Worm (Caenorhabditis elegans) whole organism, young adult: ENCODE data around the gene Y108G3AL.2.

Experiments used
- B0261.1 ChIP-seq: sonication (generic microtip); optimal IDR thresholded peaks from 2 replicates; lab custom pipeline; 2016; ENCODE audit warnings: mild to moderate bottlenecking, missing genetic modification characterization, moderate library complexity, missing compliant biosample characterization
- F23B12.7 ChIP-seq: sonication (generic microtip); optimal IDR thresholded peaks from 2 replicates; lab custom pipeline; 2017; ENCODE audit warnings: missing genetic modification characterization, mild to moderate bottlenecking, missing compliant biosample characterization, antibody characterized with exemption, moderate library complexity; ENCODE audit not compliant: insufficient read depth
- F33H1.4 ChIP-seq: fragments of 200-800 bp; sonication (Bioruptor generic); IDR thresholded peaks from 2 replicates; pipeline ENCODE4 v1.3.6; 2022; ENCODE audit warnings: missing genetic modification reagents, missing genetic modification characterization, missing compliant biosample characterization
- F57C9.4 ChIP-seq: sonication (generic microtip); optimal IDR thresholded peaks from 2 replicates; lab custom pipeline; 2017; ENCODE audit warnings: mild to moderate bottlenecking, missing genetic modification characterization, missing compliant biosample characterization
- Y53G8AR.9 ChIP-seq: fragments of 200-800 bp; sonication (Bioruptor generic); conservative IDR thresholded peaks from 2 replicates; pipeline ENCODE4 v1.3.6; 2022; ENCODE audit warnings: missing genetic modification reagents, missing genetic modification characterization, missing compliant biosample characterization
- Y67H2A.10 ChIP-seq: fragments of 200-800 bp; sonication (Bioruptor generic); conservative IDR thresholded peaks from 2 replicates; pipeline ENCODE4 v1.3.6; 2022; ENCODE audit warnings: missing genetic modification reagents, missing genetic modification characterization, missing compliant biosample characterization
- ZK185.1 ChIP-seq: sonication (generic microtip); optimal IDR thresholded peaks from 2 replicates; lab custom pipeline; 2016; ENCODE audit warnings: mild to moderate bottlenecking, missing genetic modification characterization, missing compliant biosample characterization; ENCODE audit not compliant: poor library complexity, severe bottlenecking
- attf-5 ChIP-seq: fragments of 200-800 bp; sonication (Bioruptor generic); optimal IDR thresholded peaks from 2 replicates; lab custom pipeline; 2018; ENCODE audit warnings: mild to moderate bottlenecking, missing genetic modification characterization, missing compliant biosample characterization
- bed-2 ChIP-seq: fragments of 200-800 bp; sonication (Bioruptor generic); IDR thresholded peaks from 2 replicates; pipeline ENCODE4 v1.3.6; 2022; ENCODE audit warnings: missing genetic modification reagents, missing genetic modification characterization, missing compliant biosample characterization
- cebp-1 ChIP-seq, 2 experiments: fragments of 200-800 bp in 1 of 2; sonication (Bioruptor generic) in 1 of 2; sonication (generic microtip) in 1 of 2; IDR thresholded peaks in 1 of 2; optimal IDR thresholded peaks in 1 of 2; 2 replicates each; pipeline versions ENCODE4 v1.3.6 to Lab custom; 2017 to 2022; ENCODE audit warnings: missing compliant biosample characterization in 2 of 2, missing genetic modification characterization in 2 of 2, mild to moderate bottlenecking in 1 of 2, missing genetic modification reagents in 1 of 2, moderate library complexity in 1 of 2
- efl-1 ChIP-seq: fragments of 150-350 bp; optimal IDR thresholded peaks from 2 replicates; lab custom pipeline; 2014; ENCODE audit warnings: missing biosample characterization, missing genetic modification reagents, missing genetic modification characterization
- egl-18 ChIP-seq: fragments of 200-800 bp; sonication (Bioruptor generic); IDR thresholded peaks from 2 replicates; pipeline ENCODE4 v1.3.6; 2022; ENCODE audit warnings: missing genetic modification reagents, missing genetic modification characterization, missing compliant biosample characterization
- egl-44 ChIP-seq: fragments of 200-800 bp; sonication (Bioruptor generic); IDR thresholded peaks from 2 replicates; pipeline ENCODE4 v1.3.6; 2022; ENCODE audit warnings: missing genetic modification reagents, missing genetic modification characterization, missing compliant biosample characterization
- ets-4 ChIP-seq: fragments of 200-800 bp; sonication (Bioruptor generic); optimal IDR thresholded peaks from 2 replicates; lab custom pipeline; 2018; ENCODE audit warnings: mild to moderate bottlenecking, missing genetic modification characterization, missing compliant biosample characterization
- gei-17 ChIP-seq: fragments of 200-800 bp; sonication (Bioruptor generic); optimal IDR thresholded peaks from 2 replicates; lab custom pipeline; 2018; ENCODE audit warnings: mild to moderate bottlenecking, missing genetic modification characterization, missing compliant biosample characterization
- hlh-26 ChIP-seq: fragments of 200-800 bp; sonication (Bioruptor generic); conservative IDR thresholded peaks from 2 replicates; pipeline ENCODE4 v1.3.6; 2022; ENCODE audit warnings: missing genetic modification reagents, missing genetic modification characterization, missing compliant biosample characterization
- hmg-20 ChIP-seq: fragments of 200-800 bp; sonication (Bioruptor generic); IDR thresholded peaks from 2 replicates; pipeline ENCODE4 v1.3.6; 2022; ENCODE audit warnings: missing genetic modification reagents, missing genetic modification characterization, missing compliant biosample characterization
- hsf-1 ChIP-seq: fragments of 200-800 bp; sonication (Bioruptor generic); IDR thresholded peaks from 2 replicates; pipeline ENCODE4 v1.3.6; 2022; ENCODE audit warnings: missing genetic modification reagents, missing genetic modification characterization, missing compliant biosample characterization
- lin-35 ChIP-seq, 3 experiments: fragments of 150-350 bp in 2 of 3; sonication (generic microtip) in 1 of 3; optimal IDR thresholded peaks; 2 replicates each; lab custom pipeline; 2014 to 2018; ENCODE audit warnings: missing biosample characterization in 3 of 3, missing genetic modification characterization in 3 of 3, missing genetic modification reagents in 3 of 3
- lin-40 ChIP-seq: sonication (generic microtip); optimal IDR thresholded peaks from 2 replicates; lab custom pipeline; 2016; ENCODE audit warnings: missing genetic modification characterization, mild to moderate bottlenecking, missing compliant biosample characterization, missing genotype, missing genetic modification reagents
- lsl-1 ChIP-seq: fragments of 200-800 bp; sonication (Bioruptor generic); optimal IDR thresholded peaks from 2 replicates; lab custom pipeline; 2018; ENCODE audit warnings: mild to moderate bottlenecking, missing genetic modification characterization, moderate library complexity, missing compliant biosample characterization
- mel-28 ChIP-seq: sonication (generic microtip); optimal IDR thresholded peaks from 2 replicates; lab custom pipeline; 2016; ENCODE audit warnings: borderline replicate concordance, mild to moderate bottlenecking, missing genetic modification characterization, missing compliant biosample characterization
- mes-4 ChIP-seq: sonication (generic microtip); optimal IDR thresholded peaks from 2 replicates; lab custom pipeline; 2016; ENCODE audit warnings: missing genotype, missing genetic modification characterization, missing compliant biosample characterization
- nfya-1 ChIP-seq: sonication (generic microtip); optimal IDR thresholded peaks from 2 replicates; lab custom pipeline; 2017; ENCODE audit warnings: antibody characterized with exemption, missing compliant biosample characterization, missing genetic modification characterization, borderline replicate concordance; ENCODE audit not compliant: insufficient read depth
- nhr-80 ChIP-seq: sonication (generic microtip); optimal IDR thresholded peaks from 2 replicates; lab custom pipeline; 2016; ENCODE audit warnings: missing genetic modification characterization, missing compliant biosample characterization
- nhr-90 ChIP-seq: sonication (generic microtip); optimal IDR thresholded peaks from 2 replicates; lab custom pipeline; 2016; ENCODE audit warnings: missing genotype, mild to moderate bottlenecking, missing genetic modification characterization, missing compliant biosample characterization
- pbrm-1 ChIP-seq: fragments of 200-800 bp; sonication (Bioruptor generic); IDR thresholded peaks from 2 replicates; pipeline ENCODE4 v1.3.6; 2022; ENCODE audit warnings: missing genetic modification reagents, missing genetic modification characterization, missing compliant biosample characterization
- rec-8 ChIP-seq, 2 experiments: sonication (generic microtip); optimal IDR thresholded peaks; 2 replicates each; lab custom pipeline; 2016; ENCODE audit warnings: mild to moderate bottlenecking in 2 of 2, missing genetic modification characterization in 2 of 2, missing genetic modification reagents in 2 of 2, missing genotype in 2 of 2, missing biosample characterization in 1 of 2, missing compliant biosample characterization in 1 of 2, moderate library complexity in 1 of 2
- snpc-4 ChIP-seq, 5 experiments: fragments of 150-350 bp in 1 of 5; sonication (generic microtip) in 4 of 5; optimal IDR thresholded peaks; 2 replicates each; lab custom pipeline; 2014 to 2018; ENCODE audit warnings: missing genetic modification characterization in 5 of 5, missing biosample characterization in 3 of 5, antibody characterized with exemption in 2 of 5, mild to moderate bottlenecking in 2 of 5, missing compliant biosample characterization in 2 of 5, missing genotype in 2 of 5, moderate library complexity in 2 of 5, missing genetic modification reagents in 1 of 5
- tbp1 ChIP-seq: fragments of 200-800 bp; sonication (Bioruptor generic); optimal IDR thresholded peaks from 2 replicates; lab custom pipeline; 2018; ENCODE audit warnings: mild to moderate bottlenecking, missing genetic modification characterization, missing compliant biosample characterization
- tbx-9 ChIP-seq: sonication (generic microtip); optimal IDR thresholded peaks from 2 replicates; lab custom pipeline; 2016; ENCODE audit warnings: borderline replicate concordance, missing genetic modification characterization, inconsistent platforms, missing compliant biosample characterization
- unc-62 ChIP-seq: fragments of 150-350 bp; optimal IDR thresholded peaks from 2 replicates; lab custom pipeline; 2014; ENCODE audit warnings: missing biosample characterization, missing genetic modification reagents, missing genetic modification characterization
- ztf-18 ChIP-seq: sonication (generic microtip); optimal IDR thresholded peaks from 2 replicates; lab custom pipeline; 2016; ENCODE audit warnings: missing genotype, mild to moderate bottlenecking, missing genetic modification characterization, missing compliant biosample characterization
- ztf-6 ChIP-seq: fragments of 200-800 bp; sonication (Bioruptor generic); IDR thresholded peaks from 2 replicates; pipeline ENCODE4 v1.3.6; 2022; ENCODE audit warnings: missing genetic modification reagents, missing genetic modification characterization, missing compliant biosample characterization

Gene Y108G3AL.2

DNA sequence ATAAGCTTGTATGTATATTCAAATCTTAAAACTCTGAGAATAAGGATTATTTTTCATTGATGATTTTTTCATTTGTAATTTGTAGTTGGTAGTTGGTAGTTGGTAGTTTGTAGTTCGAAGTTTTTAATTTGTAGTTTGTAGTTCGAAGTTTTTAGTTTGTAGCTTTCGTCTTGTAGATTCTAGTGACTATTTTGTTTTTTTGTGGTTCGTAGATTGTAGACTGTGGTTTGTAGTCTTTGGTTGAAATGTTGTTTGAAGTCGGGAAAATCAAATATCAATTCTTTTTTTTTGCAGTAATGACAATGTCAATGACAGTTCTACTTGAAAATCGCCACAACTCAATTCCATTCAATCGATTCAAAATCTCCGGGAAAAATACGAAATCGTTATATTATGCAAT is 21.1 kb upstream of the Y108G3AL.2 start:
- TF ChIP-seq egl-18 (GFP tag; lab: Robert Waterston, UW), result no peak
- no peak for TF ChIP-seq ets-4
- TF ChIP-seq lin-35 (GFP tag; optimal IDR thresholded peaks at IDR 0.05; lab: Kevin White, UChicago), result no peak
- TF ChIP-seq B0261.1, result no peak
- TF ChIP-seq hlh-26 (GFP tag; lab: Robert Waterston, UW), result no peak
- TF ChIP-seq egl-44 (GFP tag; lab: Robert Waterston, UW), result no peak
- no peak for TF ChIP-seq lsl-1 (GFP tag; lab: Kevin White, UChicago)
- TF ChIP-seq tbp1 (GFP tag; lab: Kevin White, UChicago), result no peak
- TF ChIP-seq lin-40, result no peak
- TF ChIP-seq Y53G8AR.9 (GFP tag; lab: Robert Waterston, UW), result no peak
- no peak for TF ChIP-seq nhr-80
- no peak for TF ChIP-seq nhr-90 (tag; lab: Kevin White, UChicago)
- no peak for TF ChIP-seq rec-8 (tag; optimal IDR thresholded peaks at IDR 0.05; lab: Kevin White, UChicago)
- TF ChIP-seq Y67H2A.10 (GFP tag; lab: Robert Waterston, UW), result no peak
- no peak for TF ChIP-seq mel-28
- TF ChIP-seq hsf-1 (GFP tag; lab: Robert Waterston, UW), result no peak
- no peak for TF ChIP-seq F57C9.4 (tag; lab: Kevin White, UChicago)
- TF ChIP-seq cebp-1 (GFP tag; IDR thresholded peaks at IDR 0.05; lab: Robert Waterston, UW), result no peak
- no peak for TF ChIP-seq cebp-1 (tag; optimal IDR thresholded peaks at IDR 0.05; lab: Kevin White, UChicago)
- no peak for TF ChIP-seq hmg-20 (GFP tag; lab: Robert Waterston, UW)
- TF ChIP-seq efl-1 (GFP tag; lab: Kevin White, UChicago), result no peak

ce11 chrV:150059-150458 is 16.7 kb upstream of the Y108G3AL.2 start:
- TF ChIP-seq nfya-1 (tag; lab: Kevin White, UChicago) (no peak), gei-17 (GFP tag; lab: Kevin White, UChicago) (no peak), bed-2 (GFP tag; lab: Robert Waterston, UW) (no peak), tbx-9 (tag; lab: Kevin White, UChicago) (no peak), B0261.1 (no peak), snpc-4 (GFP tag; optimal IDR thresholded peaks at IDR 0.05; lab: Kevin White, UChicago) (no peak), snpc-4 (tag; optimal IDR thresholded peaks at IDR 0.05; lab: Kevin White, UChicago) (no peak), pbrm-1 (GFP tag; lab: Robert Waterston, UW) (no peak), mes-4 (tag; lab: Kevin White, UChicago) (no peak), tbp1 (GFP tag; lab: Kevin White, UChicago) (no peak), unc-62 (GFP tag; lab: Kevin White, UChicago) (no peak), F23B12.7 (tag; lab: Kevin White, UChicago) (no peak), attf-5 (GFP tag; lab: Kevin White, UChicago) (no peak), ztf-18 (tag; lab: Kevin White, UChicago) (no peak), ZK185.1 (tag; lab: Kevin White, UChicago) (no peak), ztf-6 (no peak)

DNA sequence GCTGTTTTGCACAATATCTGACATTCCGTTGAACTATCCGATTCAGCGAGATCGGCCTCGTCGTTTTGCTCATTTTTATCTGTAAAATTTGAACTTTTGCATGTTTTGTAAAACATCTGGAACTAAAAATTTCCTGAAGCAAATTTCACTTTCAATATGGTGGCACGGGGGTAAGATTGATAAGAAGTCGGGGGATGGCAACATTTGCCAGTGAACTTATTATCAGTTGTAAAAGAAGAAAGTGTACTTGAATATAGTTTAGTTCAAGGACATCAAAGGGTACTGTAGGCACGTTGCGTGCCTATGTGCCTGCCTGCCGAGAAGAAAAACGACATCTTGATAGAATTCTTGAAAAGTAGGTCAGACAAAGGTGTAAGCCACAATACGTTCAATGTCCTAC is 15.5 kb upstream of the Y108G3AL.2 start, which contains the start of gene W03F9.4:
TSS of gene W03F9.4 (minus strand) at position 79 of the 400 bp plus-strand sequence.
- TF ChIP-seq nhr-80 (peak; percentile 73), F33H1.4 (no peak)
